Fruit fly (Drosophila melanogaster) whole organism, embryonic: ENCODE results near the gene mia.

Experiments
- Aef1 ChIP-seq: fragments of 200-800 bp; sonication (Bioruptor generic); IDR thresholded peaks from 3 replicates; pipeline ENCODE4 v1.3.6; 2022; ENCODE audit warnings: missing biosample characterization, missing genetic modification characterization
- CG10267 ChIP-seq: fragments of 200-800 bp; sonication (Bioruptor generic); optimal IDR thresholded peaks from 2 replicates; lab custom pipeline; 2018; ENCODE audit warnings: missing biosample characterization, mild to moderate bottlenecking, missing genetic modification characterization, moderate library complexity
- CG10565 ChIP-seq: fragments of 200-800 bp; sonication (Bioruptor generic); optimal IDR thresholded peaks from 3 replicates; lab custom pipeline; 2016; ENCODE audit warnings: missing biosample characterization, mild to moderate bottlenecking, missing genetic modification characterization
- CG11723 ChIP-seq: fragments of 200-800 bp; sonication (Bioruptor generic); optimal IDR thresholded peaks from 2 replicates; lab custom pipeline; 2017; ENCODE audit warnings: missing biosample characterization, mild to moderate bottlenecking, missing genetic modification characterization
- CG12155 ChIP-seq: fragments of 200-800 bp; sonication (Bioruptor generic); optimal IDR thresholded peaks from 3 replicates; lab custom pipeline; 2016; ENCODE audit warnings: missing biosample characterization, missing genetic modification characterization
- CG12659 ChIP-seq: fragments of 200-800 bp; sonication (Bioruptor generic); optimal IDR thresholded peaks from 3 replicates; lab custom pipeline; 2017; ENCODE audit warnings: mild to moderate bottlenecking, missing biosample characterization, missing genetic modification reagents, missing genetic modification characterization
- CG14667 ChIP-seq: fragments of 200-800 bp; sonication (Bioruptor generic); IDR thresholded peaks from 2 replicates; pipeline ENCODE4 v1.3.6; 2022; ENCODE audit warnings: missing biosample characterization, missing genetic modification characterization
- CG14710 ChIP-seq: fragments of 200-800 bp; sonication (Bioruptor generic); optimal IDR thresholded peaks from 3 replicates; lab custom pipeline; 2019; ENCODE audit warnings: missing biosample characterization, mild to moderate bottlenecking, missing genetic modification characterization, moderate library complexity
- CG15696 ChIP-seq: fragments of 200-800 bp; sonication (Bioruptor generic); optimal IDR thresholded peaks from 2 replicates; lab custom pipeline; 2019; ENCODE audit warnings: missing biosample characterization, mild to moderate bottlenecking, missing genetic modification characterization, moderate library complexity
- CG16779 ChIP-seq: fragments of 200-800 bp; sonication (Bioruptor generic); IDR thresholded peaks from 2 replicates; pipeline ENCODE4 v1.3.6; 2022; ENCODE audit warnings: missing biosample characterization, missing genetic modification characterization
- CG17612 ChIP-seq: fragments of 200-800 bp; sonication (Bioruptor generic); IDR thresholded peaks from 2 replicates; pipeline ENCODE4 v1.3.6; 2022; ENCODE audit warnings: missing biosample characterization, missing genetic modification characterization
- CG2202 ChIP-seq: fragments of 200-800 bp; sonication (Bioruptor generic); optimal IDR thresholded peaks from 2 replicates; lab custom pipeline; 2018; ENCODE audit warnings: missing biosample characterization, mild to moderate bottlenecking, missing genetic modification characterization
- CG2889 ChIP-seq: fragments of 200-800 bp; sonication (Bioruptor generic); IDR thresholded peaks from 3 replicates; pipeline ENCODE4 v1.3.6; 2022; ENCODE audit warnings: missing biosample characterization, missing genetic modification characterization
- CG31365 ChIP-seq: fragments of 200-800 bp; sonication (Bioruptor generic); optimal IDR thresholded peaks from 2 replicates; lab custom pipeline; 2018; ENCODE audit warnings: missing biosample characterization, mild to moderate bottlenecking, missing genetic modification characterization
- CG32767 ChIP-seq: fragments of 200-800 bp; sonication (Bioruptor generic); IDR thresholded peaks from 2 replicates; pipeline ENCODE4 v1.3.6; 2022; ENCODE audit warnings: missing biosample characterization, missing genetic modification characterization
- CG34376 ChIP-seq: fragments of 200-800 bp; sonication (Bioruptor generic); optimal IDR thresholded peaks from 2 replicates; lab custom pipeline; 2018; ENCODE audit warnings: missing biosample characterization, mild to moderate bottlenecking, missing genetic modification characterization
- CG34422 ChIP-seq: fragments of 200-800 bp; sonication (Bioruptor generic); IDR thresholded peaks from 3 replicates; pipeline ENCODE4 v1.3.6; 2022; ENCODE audit warnings: missing biosample characterization, missing genetic modification characterization
- CG3995 ChIP-seq: fragments of 200-800 bp; sonication (Bioruptor generic); optimal IDR thresholded peaks from 3 replicates; lab custom pipeline; 2016; ENCODE audit warnings: missing biosample characterization, missing genetic modification characterization
- CG8089 ChIP-seq: fragments of 200-800 bp; sonication (Bioruptor generic); optimal IDR thresholded peaks from 3 replicates; lab custom pipeline; 2016; ENCODE audit warnings: missing biosample characterization, missing genetic modification characterization
- CG8290 ChIP-seq, 3 experiments: fragments of 200-800 bp; sonication (Bioruptor generic); optimal IDR thresholded peaks; 2 replicates each; lab custom pipeline; 2016 to 2019; ENCODE audit warnings: missing biosample characterization in 3 of 3, missing genetic modification characterization in 3 of 3, mild to moderate bottlenecking in 2 of 3, moderate library complexity in 1 of 3
- CG8765 ChIP-seq: fragments of 200-800 bp; sonication (Bioruptor generic); IDR thresholded peaks from 2 replicates; pipeline ENCODE4 v1.3.6; 2022; ENCODE audit warnings: missing biosample characterization, missing genetic modification characterization
- CG9727 ChIP-seq: fragments of 200-800 bp; sonication (Bioruptor generic); optimal IDR thresholded peaks from 3 replicates; lab custom pipeline; 2017; ENCODE audit warnings: missing biosample characterization, mild to moderate bottlenecking, missing genetic modification characterization
- CG9797 ChIP-seq: fragments of 200-800 bp; sonication (Bioruptor generic); optimal IDR thresholded peaks from 3 replicates; lab custom pipeline; 2018; ENCODE audit warnings: missing biosample characterization, mild to moderate bottlenecking, missing genetic modification characterization
- Deaf1 ChIP-seq: fragments of 200-800 bp; optimal IDR thresholded peaks from 3 replicates; lab custom pipeline; 2019; ENCODE audit warnings: missing biosample characterization, mild to moderate bottlenecking, missing genetic modification characterization, moderate library complexity
- Dip3 ChIP-seq: fragments of 200-800 bp; sonication (Bioruptor generic); optimal IDR thresholded peaks from 3 replicates; lab custom pipeline; 2016; ENCODE audit warnings: missing biosample characterization, missing genetic modification characterization
- E2f2 ChIP-seq: fragments of 200-800 bp; sonication (Bioruptor generic); IDR thresholded peaks from 2 replicates; pipeline ENCODE4 v1.3.6; 2022; ENCODE audit warnings: missing biosample characterization, missing genetic modification characterization
- Gug ChIP-seq: fragments of 200-800 bp; sonication (Bioruptor generic); IDR thresholded peaks from 4 replicates; pipeline ENCODE4 v1.3.6; 2022; ENCODE audit warnings: missing biosample characterization, missing genetic modification characterization
- HLH3B ChIP-seq: fragments of 200-800 bp; sonication (Bioruptor generic); IDR thresholded peaks from 2 replicates; pipeline ENCODE4 v1.3.6; 2022; ENCODE audit warnings: missing biosample characterization, missing genetic modification characterization
- Hmx ChIP-seq: fragments of 200-800 bp; sonication (Bioruptor generic); optimal IDR thresholded peaks from 2 replicates; lab custom pipeline; 2016; ENCODE audit warnings: missing biosample characterization, missing genetic modification characterization
- Med ChIP-seq: fragments of 200-800 bp; sonication (Bioruptor generic); peaks from one replicate; lab custom pipeline; 2016; ENCODE audit warnings: missing biosample characterization, missing genetic modification characterization, mild to moderate bottlenecking, inconsistent platforms, moderate library complexity
- NK7.1 ChIP-seq: fragments of 200-800 bp; sonication (Bioruptor generic); optimal IDR thresholded peaks from 3 replicates; lab custom pipeline; 2016; ENCODE audit warnings: missing biosample characterization, missing genetic modification characterization
- Xrp1 ChIP-seq: fragments of 200-800 bp; sonication (Bioruptor generic); IDR thresholded peaks from 2 replicates; pipeline ENCODE4 v1.3.6; 2022; ENCODE audit warnings: missing biosample characterization, missing genetic modification characterization
- cad ChIP-seq: fragments of >200 bp; optimal IDR thresholded peaks from 2 replicates; lab custom pipeline; 2017; ENCODE audit warnings: missing biosample characterization, missing genetic modification characterization
- chinmo ChIP-seq: fragments of 200-800 bp; sonication (Bioruptor generic); IDR thresholded peaks from 4 replicates; pipeline ENCODE4 v1.3.6; 2022; ENCODE audit warnings: missing biosample characterization, missing genetic modification characterization; ENCODE audit not compliant: partially characterized antibody
- fd3F ChIP-seq: fragments of 200-800 bp; sonication (Bioruptor generic); optimal IDR thresholded peaks from 2 replicates; lab custom pipeline; 2018; ENCODE audit warnings: missing biosample characterization, mild to moderate bottlenecking, missing genetic modification characterization, moderate library complexity
- grau ChIP-seq: fragments of 200-800 bp; optimal IDR thresholded peaks from 3 replicates; lab custom pipeline; 2019; ENCODE audit warnings: missing biosample characterization, mild to moderate bottlenecking, missing genetic modification characterization, moderate library complexity
- grn ChIP-seq: fragments of 200-800 bp; sonication (Bioruptor generic); optimal IDR thresholded peaks from 3 replicates; lab custom pipeline; 2017; ENCODE audit warnings: missing biosample characterization, missing genetic modification characterization
- knrl ChIP-seq: fragments of 200-800 bp; sonication (Bioruptor generic); IDR thresholded peaks from 3 replicates; pipeline ENCODE4 v1.3.6; 2022; ENCODE audit warnings: missing biosample characterization, missing genetic modification characterization; ENCODE audit not compliant: partially characterized antibody
- lov ChIP-seq, 2 experiments: fragments of 200-800 bp in 1 of 2; fragments of >200 bp in 1 of 2; sonication (Bioruptor generic) in 1 of 2; IDR thresholded peaks in 1 of 2; optimal IDR thresholded peaks in 1 of 2; 2 replicates in 1 of 2; 3 replicates in 1 of 2; pipeline versions ENCODE4 v1.3.6 to Lab custom; 2017 to 2022; ENCODE audit warnings: missing biosample characterization in 1 of 2, missing genetic modification characterization in 1 of 2
- nmo ChIP-seq: fragments of 200-800 bp; sonication (Bioruptor generic); optimal IDR thresholded peaks from 2 replicates; lab custom pipeline; 2018; ENCODE audit warnings: missing biosample characterization, mild to moderate bottlenecking, missing genetic modification characterization, moderate library complexity
- pho ChIP-seq: fragments of 200-800 bp; sonication (Bioruptor generic); optimal IDR thresholded peaks from 2 replicates; lab custom pipeline; 2016; ENCODE audit warnings: missing biosample characterization, missing genetic modification characterization
- phol ChIP-seq: fragments of 200-800 bp; sonication (Bioruptor generic); optimal IDR thresholded peaks from 3 replicates; lab custom pipeline; 2018; ENCODE audit warnings: missing biosample characterization, mild to moderate bottlenecking, missing genetic modification characterization, moderate library complexity
- prd ChIP-seq, 3 experiments: fragments of >200 bp in 2 of 3; fragments of 200-800 bp in 1 of 3; sonication (Bioruptor generic) in 1 of 3; optimal IDR thresholded peaks in 2 of 3; IDR thresholded peaks in 1 of 3; 2 replicates in 2 of 3; 3 replicates in 1 of 3; pipeline versions ENCODE4 v1.3.6 to Lab custom; 2017 to 2022; ENCODE audit warnings: missing biosample characterization in 1 of 3, missing genetic modification characterization in 1 of 3
- row ChIP-seq: fragments of 200-800 bp; sonication (Bioruptor generic); IDR thresholded peaks from 3 replicates; pipeline ENCODE4 v1.3.6; 2022; ENCODE audit warnings: missing biosample characterization, missing genetic modification characterization
- sna ChIP-seq: fragments of 200-800 bp; sonication (Bioruptor generic); IDR thresholded peaks from 2 replicates; pipeline ENCODE4 v1.3.6; 2022; ENCODE audit warnings: missing biosample characterization, missing genetic modification characterization; ENCODE audit not compliant: partially characterized antibody
- so ChIP-seq: fragments of 200-800 bp; sonication (Bioruptor generic); IDR thresholded peaks from 3 replicates; pipeline ENCODE4 v1.3.6; 2022; ENCODE audit warnings: missing biosample characterization, missing genetic modification characterization
- sug ChIP-seq: fragments of 200-800 bp; optimal IDR thresholded peaks from 2 replicates; lab custom pipeline; 2019; ENCODE audit warnings: missing biosample characterization, mild to moderate bottlenecking, missing genetic modification characterization, moderate library complexity
- tup ChIP-seq: fragments of 200-800 bp; sonication (Bioruptor generic); optimal IDR thresholded peaks from 2 replicates; lab custom pipeline; 2016; ENCODE audit warnings: missing biosample characterization, mild to moderate bottlenecking, missing genetic modification characterization, moderate library complexity

Gene mia

dm6 chr3R:5591398-5591853 lies 40.5 kb upstream of the mia start, which contains the start of the genes noi and Vha26 (continued):
- peak; percentile 76 for TF ChIP-seq phol
- peak; percentile 37; the same call in 1 of the 2 replicates for TF ChIP-seq sna (GFP tag; lab: Robert Waterston, UW)
- TF ChIP-seq fd3F (GFP tag; lab: Kevin White, UChicago): peak; percentile 20
- TF ChIP-seq chinmo (GFP tag; lab: Robert Waterston, UW): 0 out of 4 replicates have a peak, but pooled peaks have one; percentile 60
- 0 out of 4 replicates have a peak, but pooled peaks have one; percentile 23 for TF ChIP-seq Gug
- TF ChIP-seq CG8765 (GFP tag; lab: Robert Waterston, UW): 0 out of 2 replicates have a peak, but pooled peaks have one; percentile 25
- TF ChIP-seq cad (GFP tag; lab: Kevin White, UChicago): no peak
- TF ChIP-seq CG8290 (GFP tag; optimal IDR thresholded peaks at IDR 0.05; lab: Kevin White, UChicago): peak; percentile 54
- TF ChIP-seq CG8290 (tag; optimal IDR thresholded peaks at IDR 0.05; lab: Kevin White, UChicago): peak in 1 of 2 experiments; percentile 28
- peak; percentile 91 for TF ChIP-seq Med
- TF ChIP-seq CG14667: no peak
- TF ChIP-seq CG10565 (GFP tag; lab: Kevin White, UChicago): no peak
- peak; percentile 86 for TF ChIP-seq CG9797 (GFP tag; lab: Kevin White, UChicago)
- TF ChIP-seq CG34422 (GFP tag; lab: Robert Waterston, UW): no peak
- no peak for TF ChIP-seq CG17612 (GFP tag; lab: Robert Waterston, UW)
- no peak for TF ChIP-seq Hmx (GFP tag; lab: Kevin White, UChicago)
- peak; percentile 26 for TF ChIP-seq pho
- TF ChIP-seq CG2202: peak; percentile 50
- peak; percentile 63 for TF ChIP-seq sug (tag; lab: Kevin White, UChicago)
- no peak for TF ChIP-seq CG16779 (GFP tag; lab: Robert Waterston, UW)
- no peak for TF ChIP-seq HLH3B (GFP tag; lab: Robert Waterston, UW)
- TF ChIP-seq CG12155 (GFP tag; lab: Kevin White, UChicago): peak; percentile 42
- TF ChIP-seq CG31365 (tag; lab: Kevin White, UChicago): no peak
- no peak for TF ChIP-seq lov (optimal IDR thresholded peaks at IDR 0.05; lab: Kevin White, UChicago)
- TF ChIP-seq lov (GFP tag; IDR thresholded peaks at IDR 0.05; lab: Robert Waterston, UW): no peak
- peak; percentile 72 for TF ChIP-seq grau (tag; lab: Kevin White, UChicago)
- no peak for TF ChIP-seq NK7.1 (GFP tag; lab: Kevin White, UChicago)
- peak; percentile 40; the same call in 1 of the 2 replicates for TF ChIP-seq CG32767 (GFP tag; lab: Robert Waterston, UW)
- peak; percentile 41; the same call in 1 of the 2 replicates for TF ChIP-seq E2f2 (GFP tag; lab: Robert Waterston, UW)
- TF ChIP-seq CG12659 (GFP tag; lab: Kevin White, UChicago): peak; percentile 81
- TF ChIP-seq so (GFP tag; lab: Robert Waterston, UW): no peak
- no peak for TF ChIP-seq CG34376
- TF ChIP-seq grn (GFP tag; lab: Kevin White, UChicago): no peak
- no peak for TF ChIP-seq prd (optimal IDR thresholded peaks at IDR 0.05; lab: Kevin White, UChicago)
- peak; percentile 29; the same call in 1 of the 3 replicates for TF ChIP-seq prd (GFP tag; IDR thresholded peaks at IDR 0.05; lab: Robert Waterston, UW)
- TF ChIP-seq CG10267 (tag; lab: Kevin White, UChicago): peak; percentile 72
- TF ChIP-seq Dip3: peak; percentile 29
- TF ChIP-seq Aef1 (GFP tag; lab: Robert Waterston, UW): 0 out of 3 replicates have a peak, but pooled peaks have one; percentile 25
- TF ChIP-seq CG8089 (GFP tag; lab: Kevin White, UChicago): no peak
- TF ChIP-seq Deaf1: peak; percentile 19
- TF ChIP-seq knrl (GFP tag; lab: Robert Waterston, UW): peak; percentile 74
- TF ChIP-seq Xrp1: peak; percentile 10; the same call in 1 of the 2 replicates
- TF ChIP-seq CG14710 (tag; lab: Kevin White, UChicago): peak; percentile 99
- peak; percentile 85 for TF ChIP-seq CG3995 (GFP tag; lab: Kevin White, UChicago)
- TF ChIP-seq row (GFP tag; lab: Robert Waterston, UW): peak; percentile 91
- peak; percentile 56 for TF ChIP-seq CG15696 (tag; lab: Kevin White, UChicago)
- peak; percentile 87 for TF ChIP-seq nmo
- TF ChIP-seq CG2889: no peak
- no peak for TF ChIP-seq CG11723 (GFP tag; lab: Kevin White, UChicago)
- peak; percentile 60 for TF ChIP-seq CG9727 (GFP tag; lab: Kevin White, UChicago)
- TF ChIP-seq tup (GFP tag; lab: Kevin White, UChicago): no peak
